Worm (Caenorhabditis elegans) whole organism, early embryonic: ENCODE measurements around the gene tag-322.

Source experiments
- B0310.2 ChIP-seq: sonication (generic microtip); optimal IDR thresholded peaks from 2 replicates; lab custom pipeline; 2016; ENCODE audit warnings: mild to moderate bottlenecking, missing genetic modification characterization, missing compliant biosample characterization
- aly-1 ChIP-seq: sonication (generic microtip); optimal IDR thresholded peaks from 2 replicates; lab custom pipeline; 2016; ENCODE audit warnings: missing genetic modification characterization, missing compliant biosample characterization
- ama-1 ChIP-seq: fragments of 150-350 bp; optimal IDR thresholded peaks from 2 replicates; lab custom pipeline; 2014
- ceh-13 ChIP-seq: fragments of 200-800 bp; sonication (Bioruptor generic); optimal IDR thresholded peaks from 2 replicates; lab custom pipeline; 2018; ENCODE audit warnings: mild to moderate bottlenecking, missing genetic modification characterization, missing compliant biosample characterization
- flt-1 ChIP-seq: fragments of 200-800 bp; sonication (Bioruptor generic); IDR thresholded peaks from 2 replicates; pipeline ENCODE4 v1.3.6; 2022; ENCODE audit warnings: missing genetic modification characterization, missing compliant biosample characterization
- hmbx-1 ChIP-seq: sonication (generic microtip); optimal IDR thresholded peaks from 2 replicates; lab custom pipeline; 2016; ENCODE audit warnings: mild to moderate bottlenecking, missing genetic modification characterization, missing compliant biosample characterization
- hmg-4 ChIP-seq: fragments of 200-800 bp; sonication (Bioruptor generic); optimal IDR thresholded peaks from 2 replicates; lab custom pipeline; 2018; ENCODE audit warnings: mild to moderate bottlenecking, missing genetic modification characterization, missing compliant biosample characterization
- hnd-1 ChIP-seq: sonication (generic microtip); optimal IDR thresholded peaks from 2 replicates; lab custom pipeline; 2016; ENCODE audit warnings: missing genetic modification characterization, missing compliant biosample characterization
- pes-1 ChIP-seq: fragments of 200-800 bp; sonication (Bioruptor generic); IDR thresholded peaks from 2 replicates; pipeline ENCODE4 v1.3.6; 2022; ENCODE audit warnings: missing genetic modification reagents, missing genetic modification characterization, missing compliant biosample characterization
- scrt-1 ChIP-seq: fragments of 200-800 bp; sonication (Bioruptor generic); IDR thresholded peaks from 2 replicates; pipeline ENCODE4 v1.3.6; 2022; ENCODE audit warnings: missing genetic modification characterization, missing compliant biosample characterization
- sea-1 ChIP-seq: fragments of 200-800 bp; sonication (Bioruptor generic); conservative IDR thresholded peaks from 2 replicates; pipeline ENCODE4 v1.3.6; 2022; ENCODE audit warnings: missing genetic modification characterization, missing compliant biosample characterization
- tbx-11 ChIP-seq: fragments of 200-800 bp; sonication (Bioruptor generic); IDR thresholded peaks from 2 replicates; pipeline ENCODE4 v1.3.6; 2022; ENCODE audit warnings: missing genetic modification characterization, missing compliant biosample characterization
- tra-4 ChIP-seq: sonication (generic microtip); optimal IDR thresholded peaks from 2 replicates; lab custom pipeline; 2017; ENCODE audit warnings: missing genetic modification characterization, missing compliant biosample characterization

DNA sequence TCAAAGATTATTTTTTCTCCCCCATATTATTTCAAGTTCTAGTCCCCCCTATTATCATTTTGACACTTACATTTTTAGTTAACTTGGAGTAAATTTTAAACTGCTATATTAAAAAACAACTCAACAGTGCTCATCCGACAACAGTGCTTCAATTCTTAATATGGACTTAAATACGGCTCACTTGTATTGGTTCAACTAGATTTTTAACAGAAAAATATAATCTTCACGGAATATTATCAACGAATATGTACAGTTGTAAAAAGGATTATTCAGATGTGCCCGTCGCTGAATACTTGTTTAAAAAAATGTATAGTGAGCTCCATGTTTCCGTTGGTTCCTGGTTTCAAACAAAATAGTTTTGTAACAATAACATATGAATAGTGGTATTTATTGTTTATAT, 15.0 kb upstream of the tag-322 start:
- TF ChIP-seq tbx-11 (GFP tag; lab: Robert Waterston, UW): no peak
- no peak for TF ChIP-seq tra-4
- TF ChIP-seq ama-1: no peak
- no peak for TF ChIP-seq aly-1 (tag; lab: Kevin White, UChicago)
- no peak for TF ChIP-seq scrt-1 (GFP tag; lab: Robert Waterston, UW)
- TF ChIP-seq flt-1: no peak
- no peak for TF ChIP-seq hnd-1 (tag; lab: Kevin White, UChicago)
- TF ChIP-seq hmbx-1: no peak
- TF ChIP-seq sea-1 (GFP tag; lab: Robert Waterston, UW): no peak
- no peak for TF ChIP-seq hmg-4 (GFP tag; lab: Kevin White, UChicago)
- no peak for TF ChIP-seq pes-1 (GFP tag; lab: Robert Waterston, UW)
- TF ChIP-seq ceh-13 (GFP tag; lab: Kevin White, UChicago): no peak
- no peak for TF ChIP-seq B0310.2 (tag; lab: Kevin White, UChicago)
